Worm (Caenorhabditis elegans): ENCODE measurements around the gene F42A6.1.

ce11 chrIV:3341170-3341569, 13.7 kb upstream of the F42A6.1 start, which contains the start of gene F42A6.2:
- TF ChIP-seq flt-1 (GFP tag; IDR thresholded peaks at IDR 0.05) = no peak
- TF ChIP-seq med-1 (GFP tag; optimal IDR thresholded peaks at IDR 0.05; ENCODE audit: insufficient read depth) = no peak
- no peak for TF ChIP-seq ref-1 (GFP tag; conservative IDR thresholded peaks at IDR 0.05)

Data from whole organism, midembryonic.